Fruit fly (Drosophila melanogaster) whole organism, embryonic: ENCODE measurements around the gene Sps2.

Source experiments
- Atf3 ChIP-seq: fragments of 200-800 bp; sonication (Bioruptor generic); optimal IDR thresholded peaks from 3 replicates; lab custom pipeline; 2016; ENCODE audit warnings: missing biosample characterization, missing genetic modification characterization
- B-H1 ChIP-seq: fragments of 200-800 bp; sonication (Bioruptor generic); IDR thresholded peaks from 3 replicates; pipeline ENCODE4 v1.3.6; 2022; ENCODE audit warnings: missing biosample characterization, missing genetic modification characterization
- CG10321 ChIP-seq: fragments of 200-800 bp; sonication (Bioruptor generic); IDR thresholded peaks from 2 replicates; pipeline ENCODE4 v1.3.6; 2022; ENCODE audit warnings: missing biosample characterization, missing genetic modification characterization
- CG10565 ChIP-seq: fragments of 200-800 bp; sonication (Bioruptor generic); optimal IDR thresholded peaks from 3 replicates; lab custom pipeline; 2016; ENCODE audit warnings: missing biosample characterization, mild to moderate bottlenecking, missing genetic modification characterization
- CG12744 ChIP-seq: fragments of 200-800 bp; sonication (Bioruptor generic); optimal IDR thresholded peaks from 2 replicates; lab custom pipeline; 2016; ENCODE audit warnings: missing biosample characterization, missing genetic modification characterization
- CG13624 ChIP-seq: fragments of 200-800 bp; sonication (Bioruptor generic); optimal IDR thresholded peaks from 2 replicates; lab custom pipeline; 2016; ENCODE audit warnings: missing biosample characterization, missing genetic modification characterization
- CG15011 ChIP-seq: fragments of 200-800 bp; sonication (Bioruptor generic); optimal IDR thresholded peaks from 3 replicates; lab custom pipeline; 2018; ENCODE audit warnings: missing biosample characterization, mild to moderate bottlenecking, missing genetic modification characterization
- CG18262 ChIP-seq: fragments of 200-800 bp; optimal IDR thresholded peaks from 3 replicates; lab custom pipeline; 2019; ENCODE audit warnings: missing biosample characterization, mild to moderate bottlenecking, missing genetic modification characterization, moderate library complexity
- CG1832 ChIP-seq: fragments of 200-800 bp; sonication (Bioruptor generic); optimal IDR thresholded peaks from 2 replicates; lab custom pipeline; 2017; ENCODE audit warnings: missing biosample characterization, mild to moderate bottlenecking, missing genetic modification characterization, inconsistent platforms
- CG18599 ChIP-seq: fragments of 200-800 bp; sonication (Bioruptor generic); optimal IDR thresholded peaks from 3 replicates; lab custom pipeline; 2017; ENCODE audit warnings: missing biosample characterization, missing genetic modification characterization, mild to moderate bottlenecking, moderate library complexity, missing genetic modification reagents
- CG2199 ChIP-seq: fragments of 200-800 bp; sonication (Bioruptor generic); IDR thresholded peaks from 3 replicates; pipeline ENCODE4 v1.3.6; 2022; ENCODE audit warnings: missing biosample characterization, missing genetic modification characterization
- CG2889 ChIP-seq: fragments of 200-800 bp; sonication (Bioruptor generic); IDR thresholded peaks from 3 replicates; pipeline ENCODE4 v1.3.6; 2022; ENCODE audit warnings: missing biosample characterization, missing genetic modification characterization
- CG33557 ChIP-seq: fragments of 200-800 bp; sonication (Bioruptor generic); optimal IDR thresholded peaks from 2 replicates; lab custom pipeline; 2019; ENCODE audit warnings: missing biosample characterization, mild to moderate bottlenecking, missing genetic modification characterization, moderate library complexity
- CG3407 ChIP-seq: fragments of 200-800 bp; sonication (Bioruptor generic); optimal IDR thresholded peaks from 2 replicates; lab custom pipeline; 2018; ENCODE audit warnings: missing biosample characterization, mild to moderate bottlenecking, missing genetic modification characterization
- CG4424 ChIP-seq: fragments of 200-800 bp; sonication (Bioruptor generic); optimal IDR thresholded peaks from 3 replicates; lab custom pipeline; 2016; ENCODE audit warnings: missing biosample characterization, missing genetic modification characterization
- CG4617 ChIP-seq: fragments of 200-800 bp; sonication (Bioruptor generic); optimal IDR thresholded peaks from 3 replicates; lab custom pipeline; 2016; ENCODE audit warnings: missing biosample characterization, missing genetic modification characterization, borderline replicate concordance
- CG4820 ChIP-seq: fragments of 200-800 bp; sonication (Bioruptor generic); optimal IDR thresholded peaks from 3 replicates; lab custom pipeline; 2016; ENCODE audit warnings: missing biosample characterization, missing genetic modification characterization
- CG6689 ChIP-seq: fragments of 200-800 bp; sonication (Bioruptor generic); IDR thresholded peaks from 2 replicates; pipeline ENCODE4 v1.3.6; 2022; ENCODE audit warnings: missing biosample characterization, missing genetic modification characterization
- CG8281 ChIP-seq: fragments of 200-800 bp; sonication (Bioruptor generic); optimal IDR thresholded peaks from 2 replicates; lab custom pipeline; 2018; ENCODE audit warnings: missing biosample characterization, mild to moderate bottlenecking, missing genetic modification characterization, moderate library complexity
- CG8359 ChIP-seq: fragments of 200-800 bp; sonication (Bioruptor generic); optimal IDR thresholded peaks from 2 replicates; lab custom pipeline; 2017; ENCODE audit warnings: missing biosample characterization, mild to moderate bottlenecking, missing genetic modification characterization, borderline replicate concordance
- Chrac-16 ChIP-seq: fragments of 200-800 bp; sonication (Bioruptor generic); optimal IDR thresholded peaks from 3 replicates; lab custom pipeline; 2016; ENCODE audit warnings: missing biosample characterization, missing genetic modification characterization
- Dip3 ChIP-seq: fragments of 200-800 bp; sonication (Bioruptor generic); optimal IDR thresholded peaks from 3 replicates; lab custom pipeline; 2016; ENCODE audit warnings: missing biosample characterization, missing genetic modification characterization
- Dref ChIP-seq: fragments of 200-800 bp; sonication (Bioruptor generic); IDR thresholded peaks from 2 replicates; pipeline ENCODE4 v1.3.6; 2022; ENCODE audit warnings: missing biosample characterization, missing genetic modification characterization
- Ets65A ChIP-seq: fragments of 200-800 bp; sonication (Bioruptor generic); peaks from one replicate; lab custom pipeline; 2016; ENCODE audit warnings: missing biosample characterization, missing genetic modification characterization
- Hand ChIP-seq: fragments of 200-800 bp; sonication (Bioruptor generic); optimal IDR thresholded peaks from 2 replicates; lab custom pipeline; 2017; ENCODE audit warnings: mild to moderate bottlenecking, missing biosample characterization, missing genetic modification reagents, missing genetic modification characterization
- Hmx ChIP-seq: fragments of 200-800 bp; sonication (Bioruptor generic); optimal IDR thresholded peaks from 2 replicates; lab custom pipeline; 2016; ENCODE audit warnings: missing biosample characterization, missing genetic modification characterization
- Lpt ChIP-seq: fragments of >200 bp; optimal IDR thresholded peaks from 2 replicates; lab custom pipeline; 2018; ENCODE audit warnings: missing biosample characterization, missing genetic modification characterization
- Neu2 ChIP-seq: fragments of 200-800 bp; sonication (Bioruptor generic); optimal IDR thresholded peaks from 3 replicates; lab custom pipeline; 2016; ENCODE audit warnings: missing biosample characterization, missing genetic modification characterization, borderline replicate concordance
- Optix ChIP-seq: fragments of 200-800 bp; sonication (Bioruptor generic); IDR thresholded peaks from 3 replicates; pipeline ENCODE4 v1.3.6; 2022; ENCODE audit warnings: missing biosample characterization, missing genetic modification characterization
- Rfx ChIP-seq: fragments of 200-800 bp; sonication (Bioruptor generic); IDR thresholded peaks from 2 replicates; pipeline ENCODE4 v1.3.6; 2022; ENCODE audit warnings: missing biosample characterization, missing genetic modification characterization
- Sox100B ChIP-seq: fragments of 200-800 bp; sonication (Bioruptor generic); optimal IDR thresholded peaks from 3 replicates; lab custom pipeline; 2018; ENCODE audit warnings: missing biosample characterization, mild to moderate bottlenecking, missing genetic modification characterization
- Trl ChIP-seq, 3 experiments: fragments of >200 bp in 2 of 3; fragments of 200-800 bp in 1 of 3; sonication (Bioruptor generic) in 1 of 3; optimal IDR thresholded peaks; 2 replicates in 1 of 3; 3 replicates in 2 of 3; lab custom pipeline; 2016 to 2017; ENCODE audit warnings: missing biosample characterization in 1 of 3, missing genetic modification characterization in 1 of 3
- Vsx1 ChIP-seq: fragments of 200-800 bp; sonication (Bioruptor generic); optimal IDR thresholded peaks from 2 replicates; lab custom pipeline; 2017; ENCODE audit warnings: missing biosample characterization, mild to moderate bottlenecking, missing genetic modification characterization, missing genetic modification reagents
- cas ChIP-seq: fragments of 200-800 bp; sonication (Bioruptor generic); IDR thresholded peaks from 2 replicates; pipeline ENCODE4 v1.3.6; 2022; ENCODE audit warnings: missing biosample characterization, missing genetic modification characterization
- cwo ChIP-seq: fragments of 200-800 bp; sonication (Bioruptor generic); optimal IDR thresholded peaks from 3 replicates; lab custom pipeline; 2017; ENCODE audit warnings: missing biosample characterization, missing genetic modification characterization, mild to moderate bottlenecking, moderate library complexity, missing genetic modification reagents
- dpn ChIP-seq, 2 experiments: fragments of 200-800 bp; sonication (Bioruptor generic); optimal IDR thresholded peaks; 3 replicates each; lab custom pipeline; 2016; ENCODE audit warnings: missing biosample characterization in 2 of 2, missing genetic modification characterization in 2 of 2
- emc ChIP-seq: fragments of 200-800 bp; sonication (Bioruptor generic); optimal IDR thresholded peaks from 2 replicates; lab custom pipeline; 2016; ENCODE audit warnings: missing biosample characterization, missing genetic modification characterization
- esg ChIP-seq: fragments of 200-800 bp; sonication (Bioruptor generic); conservative IDR thresholded peaks from 2 replicates; pipeline ENCODE4 v1.3.6; 2022; ENCODE audit warnings: missing biosample characterization, missing genetic modification characterization
- ewg ChIP-seq: fragments of 200-800 bp; sonication (Bioruptor generic); optimal IDR thresholded peaks from 3 replicates; lab custom pipeline; 2017; ENCODE audit warnings: mild to moderate bottlenecking, missing biosample characterization, missing genetic modification reagents, missing genetic modification characterization
- gcm2 ChIP-seq: fragments of 200-800 bp; sonication (Bioruptor generic); optimal IDR thresholded peaks from 2 replicates; lab custom pipeline; 2016; ENCODE audit warnings: missing biosample characterization, missing genetic modification characterization
- hb ChIP-seq: fragments of 200-800 bp; sonication (Bioruptor generic); IDR thresholded peaks from 3 replicates; pipeline ENCODE4 v1.3.6; 2022; ENCODE audit warnings: missing biosample characterization, missing genetic modification characterization; ENCODE audit not compliant: partially characterized antibody
- luna ChIP-seq: fragments of 200-800 bp; sonication (Bioruptor generic); optimal IDR thresholded peaks from 2 replicates; lab custom pipeline; 2016; ENCODE audit warnings: missing biosample characterization, missing genetic modification characterization
- maf-S ChIP-seq: fragments of 200-800 bp; sonication (Bioruptor generic); optimal IDR thresholded peaks from 2 replicates; lab custom pipeline; 2016; ENCODE audit warnings: missing biosample characterization, missing genetic modification characterization
- odd ChIP-seq: fragments of 200-800 bp; sonication (Bioruptor generic); optimal IDR thresholded peaks from 2 replicates; lab custom pipeline; 2017; ENCODE audit warnings: missing biosample characterization, mild to moderate bottlenecking, missing genetic modification characterization
- pzg ChIP-seq: fragments of 200-800 bp; sonication (Bioruptor generic); optimal IDR thresholded peaks from 3 replicates; lab custom pipeline; 2018; ENCODE audit warnings: missing biosample characterization, mild to moderate bottlenecking, missing genetic modification characterization, moderate library complexity
- repo ChIP-seq: fragments of 200-800 bp; sonication (Bioruptor generic); optimal IDR thresholded peaks from 2 replicates; lab custom pipeline; 2016; ENCODE audit warnings: missing biosample characterization, missing genetic modification characterization
- sisA ChIP-seq: fragments of 200-800 bp; sonication (Bioruptor generic); IDR thresholded peaks from 2 replicates; pipeline ENCODE4 v1.3.6; 2022; ENCODE audit warnings: missing biosample characterization, missing genetic modification characterization
- slou ChIP-seq: fragments of 200-800 bp; sonication (Bioruptor generic); optimal IDR thresholded peaks from 3 replicates; lab custom pipeline; 2016; ENCODE audit warnings: missing biosample characterization, missing genetic modification characterization
- sr ChIP-seq: fragments of 200-800 bp; sonication (Bioruptor generic); IDR thresholded peaks from 3 replicates; pipeline ENCODE4 v1.3.6; 2022; ENCODE audit warnings: missing biosample characterization, missing genetic modification characterization
- tio ChIP-seq: fragments of 200-800 bp; sonication (Bioruptor generic); optimal IDR thresholded peaks from 2 replicates; lab custom pipeline; 2017; ENCODE audit warnings: missing biosample characterization, missing genetic modification characterization, inconsistent platforms
- tup ChIP-seq: fragments of 200-800 bp; sonication (Bioruptor generic); optimal IDR thresholded peaks from 2 replicates; lab custom pipeline; 2016; ENCODE audit warnings: missing biosample characterization, mild to moderate bottlenecking, missing genetic modification characterization, moderate library complexity

Gene Sps2

DNA sequence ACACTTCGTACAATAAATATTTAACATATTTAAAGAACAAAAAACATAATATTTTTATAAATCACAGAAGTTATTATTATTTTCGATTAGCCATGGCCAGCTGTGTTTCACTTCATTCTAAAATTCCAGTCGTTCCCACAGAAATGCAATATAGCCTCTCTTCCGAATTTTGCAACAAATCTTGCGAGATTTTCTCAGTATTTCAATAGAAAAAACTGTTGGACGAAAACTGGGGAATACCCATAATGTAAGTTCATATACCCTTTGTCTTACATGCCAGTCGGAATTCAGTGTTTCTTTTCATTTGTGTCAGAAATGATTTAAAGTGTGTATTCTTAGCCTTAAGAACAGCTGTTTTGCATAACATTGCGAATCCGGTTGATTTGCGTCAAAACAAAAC lies 14.1 kb downstream of the Sps2 start, which contains the start of the genes CtsL4 and ClpP (continued):
- TF ChIP-seq Vsx1 (GFP tag; lab: Kevin White, UChicago), result no peak
- peak; percentile 57 for TF ChIP-seq CG18262 (tag; lab: Kevin White, UChicago)
- TF ChIP-seq repo (GFP tag; lab: Kevin White, UChicago), result no peak
- TF ChIP-seq dpn (GFP tag; optimal IDR thresholded peaks at IDR 0.05; lab: Kevin White, UChicago), result peak; percentile 53 to 67
- no peak for TF ChIP-seq emc (GFP tag; lab: Kevin White, UChicago)
- no peak for TF ChIP-seq Lpt (GFP tag; lab: Kevin White, UChicago)
- no peak for TF ChIP-seq CG13624 (GFP tag; lab: Kevin White, UChicago)
- no peak for TF ChIP-seq Trl (optimal IDR thresholded peaks at IDR 0.05; lab: Kevin White, UChicago)
- TF ChIP-seq Trl (GFP tag; optimal IDR thresholded peaks at IDR 0.05; lab: Kevin White, UChicago), result peak; percentile 8
- no peak; the same call in 1 of the 2 replicates for TF ChIP-seq Rfx (GFP tag; lab: Robert Waterston, UW)
- no peak for TF ChIP-seq Hand
- TF ChIP-seq CG10321, result no peak
- peak; percentile 36 for TF ChIP-seq CG33557 (GFP tag; lab: Kevin White, UChicago)
- no peak for TF ChIP-seq tup (GFP tag; lab: Kevin White, UChicago)
- TF ChIP-seq B-H1, result no peak; the same call in 2 of the 3 replicates
- no peak for TF ChIP-seq odd
- TF ChIP-seq maf-S, result peak; percentile 3
- no peak for TF ChIP-seq CG15011 (GFP tag; lab: Kevin White, UChicago)
- TF ChIP-seq CG4424 (GFP tag; lab: Kevin White, UChicago), result peak; percentile 35
- TF ChIP-seq slou (GFP tag; lab: Kevin White, UChicago), result no peak
- no peak for TF ChIP-seq CG8281 (tag; lab: Kevin White, UChicago)
- no peak for TF ChIP-seq esg (GFP tag; lab: Robert Waterston, UW)
- TF ChIP-seq CG4820, result no peak
- no peak for TF ChIP-seq cwo (GFP tag; lab: Kevin White, UChicago)
- no peak for TF ChIP-seq gcm2
- TF ChIP-seq sr, result no peak
- no peak for TF ChIP-seq CG1832 (GFP tag; lab: Kevin White, UChicago)
- TF ChIP-seq Optix (GFP tag; lab: Robert Waterston, UW), result peak; percentile 28; the same call in 1 of the 3 replicates
- TF ChIP-seq Dref (GFP tag; lab: Robert Waterston, UW), result no peak
- TF ChIP-seq Atf3 (GFP tag; lab: Kevin White, UChicago), result no peak
- TF ChIP-seq CG10565 (GFP tag; lab: Kevin White, UChicago), result no peak
- peak; percentile 76 for TF ChIP-seq CG4617 (GFP tag; lab: Kevin White, UChicago)
- peak; percentile 32; the same call in 1 of the 2 replicates for TF ChIP-seq sisA
- TF ChIP-seq hb (GFP tag; lab: Robert Waterston, UW), result no peak
- TF ChIP-seq Ets65A (GFP tag; lab: Kevin White, UChicago), result no peak
- no peak for TF ChIP-seq luna
- no peak for TF ChIP-seq CG12744 (GFP tag; lab: Kevin White, UChicago)
- TF ChIP-seq Dip3 (GFP tag; lab: Kevin White, UChicago), result peak; percentile 50
- TF ChIP-seq Hmx (GFP tag; lab: Kevin White, UChicago), result no peak
- peak; percentile 55; the same call in 1 of the 3 replicates for TF ChIP-seq CG2199 (GFP tag; lab: Robert Waterston, UW)
- no peak for TF ChIP-seq CG8359 (GFP tag; lab: Kevin White, UChicago)
- TF ChIP-seq CG18599 (GFP tag; lab: Kevin White, UChicago), result no peak
- peak; percentile 52 for TF ChIP-seq Chrac-16 (GFP tag; lab: Kevin White, UChicago)
- TF ChIP-seq CG3407 (GFP tag; lab: Kevin White, UChicago), result no peak
- TF ChIP-seq ewg (GFP tag; lab: Kevin White, UChicago), result no peak
- TF ChIP-seq pzg, result peak; percentile 72
- TF ChIP-seq Sox100B (GFP tag; lab: Kevin White, UChicago), result no peak
- 0 out of 2 replicates have a peak, but pooled peaks have one; percentile 21 for TF ChIP-seq CG6689
- no peak for TF ChIP-seq tio
- TF ChIP-seq CG2889, result no peak
- no peak for TF ChIP-seq Neu2 (GFP tag; lab: Kevin White, UChicago)
- TF ChIP-seq cas, result no peak
